Worm (Caenorhabditis elegans): ENCODE measurements around the gene T14B4.3.
"Not testable (repeated sequence)": the region's sequence is repeated elsewhere in the genome, so short reads cannot be mapped to it uniquely, and the experiment has no call there.

Gene T14B4.3

ce11 chrII:6772482-6772881, 37.7 kb downstream of the T14B4.3 start:
- TF ChIP-seq mml-1 (tag; optimal IDR thresholded peaks at IDR 0.05) = no peak

DNA sequence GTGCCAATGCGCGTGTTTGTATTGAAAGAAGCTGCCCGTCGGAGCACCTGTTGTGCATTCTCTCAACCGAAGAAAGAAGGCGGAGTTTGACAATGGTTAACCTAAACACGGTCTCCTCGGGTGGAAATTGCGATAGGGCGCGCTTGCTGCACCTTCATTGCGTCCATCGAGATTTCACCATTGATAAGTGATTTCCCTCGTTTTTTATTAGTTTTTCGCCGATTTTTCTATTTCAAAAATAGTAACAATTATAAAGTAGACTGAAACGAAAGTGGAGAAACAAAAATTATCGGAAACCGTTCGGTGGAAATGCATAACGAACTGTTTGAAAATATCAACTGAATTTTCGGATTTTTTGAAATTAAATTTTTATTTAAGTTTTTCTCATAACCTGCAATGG, 40.3 kb downstream of the T14B4.3 start, which contains the start of gene agr-1:
TSS of gene agr-1 (minus strand) at position 101 of the 400 bp plus-strand sequence.
- not testable (repeated sequence) for TF ChIP-seq ceh-9, aly-2, hmg-11 (tag; optimal IDR thresholded peaks at IDR 0.05)

ce11 chrII:6776418-6777034, 41.8 kb downstream of the T14B4.3 start, which contains the start of gene ssup-72:
TSS of gene ssup-72 (plus strand) at chrII:6776598.
- peak; percentile 71 for TF ChIP-seq lin-15B (tag; optimal IDR thresholded peaks at IDR 0.05)
- peak; percentile 65 for TF ChIP-seq nhr-23 (tag; optimal IDR thresholded peaks at IDR 0.05)
- peak; percentile 63 for TF ChIP-seq snpc-4 (tag; optimal IDR thresholded peaks at IDR 0.05)
- TF ChIP-seq tbx-2 (tag; optimal IDR thresholded peaks at IDR 0.05) = peak; percentile 23
- TF ChIP-seq ceh-28 (tag; optimal IDR thresholded peaks at IDR 0.05) = no peak
- TF ChIP-seq nhr-28 (tag; optimal IDR thresholded peaks at IDR 0.05) = no peak
- no peak for TF ChIP-seq mml-1 (tag; optimal IDR thresholded peaks at IDR 0.05)
- TF ChIP-seq daf-12 (tag; optimal IDR thresholded peaks at IDR 0.05) = no peak
- peak; percentile 68 for TF ChIP-seq nfya-1 (tag; optimal IDR thresholded peaks at IDR 0.05; ENCODE audit: insufficient read depth)
- no peak for TF ChIP-seq fos-1 (tag; optimal IDR thresholded peaks at IDR 0.05)
- no peak for TF ChIP-seq pqm-1 (tag; optimal IDR thresholded peaks at IDR 0.05)
- TF ChIP-seq nhr-11 (tag; optimal IDR thresholded peaks at IDR 0.05) = no peak
- peak; percentile 15 for TF ChIP-seq elt-2 (tag; optimal IDR thresholded peaks at IDR 0.05)
- no peak for TF ChIP-seq fkh-10 (GFP tag; optimal IDR thresholded peaks at IDR 0.05)
- peak; percentile 72 for TF ChIP-seq pha-4 (tag; optimal IDR thresholded peaks at IDR 0.05)
- peak; percentile 90 for TF ChIP-seq nhr-43 (tag; optimal IDR thresholded peaks at IDR 0.05; ENCODE audit: poor library complexity, severe bottlenecking)
- peak; percentile 1 for TF ChIP-seq egl-5 (tag; optimal IDR thresholded peaks at IDR 0.05)
- TF ChIP-seq skn-1 (tag; optimal IDR thresholded peaks at IDR 0.05) = no peak
- TF ChIP-seq lin-39 (tag; optimal IDR thresholded peaks at IDR 0.05) = no peak
- no peak for TF ChIP-seq ceh-82 (tag; optimal IDR thresholded peaks at IDR 0.05)
- TF ChIP-seq elt-1 (tag; optimal IDR thresholded peaks at IDR 0.05) = no peak
- peak; percentile 7 for TF ChIP-seq nhr-25 (tag; optimal IDR thresholded peaks at IDR 0.05)
- no peak for TF ChIP-seq fkh-2 (tag; optimal IDR thresholded peaks at IDR 0.05)
- peak; percentile 30 for TF ChIP-seq lsy-12 (tag; optimal IDR thresholded peaks at IDR 0.05)
- TF ChIP-seq egl-27 (tag; optimal IDR thresholded peaks at IDR 0.05) = no peak

DNA sequence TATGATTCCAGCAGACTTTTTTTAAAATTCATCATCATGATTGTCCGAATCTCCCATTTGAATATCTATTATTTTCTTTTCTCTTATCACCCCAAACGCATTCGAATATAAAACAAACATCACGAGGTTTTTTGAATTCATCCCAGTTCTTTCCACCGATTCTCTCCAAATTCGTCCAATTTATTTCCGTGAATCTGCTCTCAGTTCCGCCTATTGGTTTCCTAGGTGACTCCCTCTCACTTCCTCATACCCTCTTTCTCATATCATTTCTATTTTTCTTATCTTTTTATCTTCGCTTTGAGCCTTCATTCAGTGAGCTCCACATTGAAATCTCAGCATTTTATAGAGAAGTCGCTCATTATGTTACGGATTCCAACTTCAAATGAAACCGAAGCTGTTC, 44.4 kb downstream of the T14B4.3 start, which contains the start of gene T13C2.7:
TSS of gene T13C2.7 (plus strand) at position 301 of the 400 bp plus-strand sequence.
- TF ChIP-seq lin-15B (tag; optimal IDR thresholded peaks at IDR 0.05) = no peak
- no peak for TF ChIP-seq nhr-25 (tag; optimal IDR thresholded peaks at IDR 0.05)
- TF ChIP-seq snpc-4 (tag; optimal IDR thresholded peaks at IDR 0.05) = no peak
- no peak for TF ChIP-seq egl-5 (tag; optimal IDR thresholded peaks at IDR 0.05)
- no peak for TF ChIP-seq nhr-237 (tag; optimal IDR thresholded peaks at IDR 0.05)
- TF ChIP-seq ama-1 (optimal IDR thresholded peaks at IDR 0.05) = no peak
- no peak for TF ChIP-seq nhr-77 (tag; optimal IDR thresholded peaks at IDR 0.05)
- TF ChIP-seq sea-2 (GFP tag; optimal IDR thresholded peaks at IDR 0.05) = no peak
- no peak for TF ChIP-seq fkh-10 (GFP tag; optimal IDR thresholded peaks at IDR 0.05)

- TF ChIP-seq elt-2 (tag; optimal IDR thresholded peaks at IDR 0.05) (peak; percentile 66), snpc-4 (tag; optimal IDR thresholded peaks at IDR 0.05) (no peak), pqm-1 (tag; optimal IDR thresholded peaks at IDR 0.05) (peak; percentile 30), ztf-11 (tag; optimal IDR thresholded peaks at IDR 0.05) (no peak), nhr-11 (tag; optimal IDR thresholded peaks at IDR 0.05) (no peak)
Measured at ce11 chrII:6781231-6781630, 46.5 kb downstream of the T14B4.3 start.

DNA sequence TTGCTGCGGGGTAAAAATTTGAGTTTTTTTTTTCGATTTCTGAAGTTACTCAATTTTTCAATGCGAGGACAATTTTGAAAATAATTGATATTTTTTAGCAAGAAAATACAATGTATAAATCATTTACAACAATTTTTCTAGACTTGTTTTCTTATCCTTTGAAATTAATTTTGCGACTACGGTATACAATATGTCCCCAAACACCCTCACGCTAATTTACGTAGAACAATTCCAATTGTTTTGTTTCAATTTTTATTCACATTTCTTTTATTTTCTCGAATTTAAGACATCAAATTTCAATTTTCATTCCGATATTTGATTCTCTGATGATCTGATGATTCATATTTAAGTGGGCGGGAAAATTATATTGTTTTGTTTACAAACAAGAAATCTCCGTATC, 47.2 kb downstream of the T14B4.3 start:
- no peak for TF ChIP-seq nhr-25 (tag; optimal IDR thresholded peaks at IDR 0.05)
- no peak for TF ChIP-seq ZK546.5 (tag; optimal IDR thresholded peaks at IDR 0.05)

Measured in whole organism, L3 larva.